Worm (Caenorhabditis elegans) whole organism, L4 larva: Measurements from ENCODE around the gene C38C6.3.

Source experiments
- F26F4.8 ChIP-seq: fragments of 200-800 bp; sonication (Bioruptor generic); conservative IDR thresholded peaks from 2 replicates; pipeline ENCODE4 v1.3.6; 2022; ENCODE audit warnings: missing genetic modification characterization, missing compliant biosample characterization
- F49E8.2 ChIP-seq: sonication (generic microtip); optimal IDR thresholded peaks from 2 replicates; lab custom pipeline; 2016; ENCODE audit warnings: missing compliant biosample characterization, mild to moderate bottlenecking, missing genetic modification characterization, borderline replicate concordance
- T20F7.1 ChIP-seq: fragments of 200-800 bp; sonication (Bioruptor generic); optimal IDR thresholded peaks from 2 replicates; lab custom pipeline; 2018; ENCODE audit warnings: mild to moderate bottlenecking, missing genetic modification characterization, missing compliant biosample characterization
- Y5F2A.4 ChIP-seq: fragments of 200-800 bp; sonication (Bioruptor generic); optimal IDR thresholded peaks from 2 replicates; lab custom pipeline; 2018; ENCODE audit warnings: mild to moderate bottlenecking, missing genetic modification characterization, missing compliant biosample characterization
- Y75B8A.6 ChIP-seq: fragments of 200-800 bp; sonication (Bioruptor generic); IDR thresholded peaks from 2 replicates; pipeline ENCODE4 v1.3.6; 2022; ENCODE audit warnings: missing genetic modification reagents, missing genetic modification characterization, missing compliant biosample characterization
- ZK337.2 ChIP-seq: fragments of 200-800 bp; sonication (Bioruptor generic); IDR thresholded peaks from 2 replicates; pipeline ENCODE4 v1.3.6; 2022; ENCODE audit warnings: missing genetic modification reagents, missing genetic modification characterization, missing compliant biosample characterization
- aha-1 ChIP-seq: fragments of 150-350 bp; peaks from one replicate; lab custom pipeline; 2014; ENCODE audit warnings: missing biosample characterization, missing genetic modification characterization
- aly-2 ChIP-seq: sonication (generic microtip); optimal IDR thresholded peaks from 2 replicates; lab custom pipeline; 2018; ENCODE audit warnings: missing biosample characterization, missing genetic modification characterization
- ceh-32 ChIP-seq: sonication (generic microtip); optimal IDR thresholded peaks from 2 replicates; lab custom pipeline; 2016; ENCODE audit warnings: mild to moderate bottlenecking, missing genetic modification characterization, missing compliant biosample characterization; ENCODE audit not compliant: poor library complexity
- ceh-62 ChIP-seq: sonication (generic microtip); optimal IDR thresholded peaks from 2 replicates; lab custom pipeline; 2017; ENCODE audit warnings: missing biosample characterization, missing genetic modification characterization
- ctbp-1 ChIP-seq: fragments of 200-800 bp; sonication (Bioruptor generic); IDR thresholded peaks from 2 replicates; pipeline ENCODE4 v1.3.6; 2022; ENCODE audit warnings: missing genetic modification reagents, missing genetic modification characterization, missing compliant biosample characterization
- daf-12 ChIP-seq: fragments of 150-350 bp; optimal IDR thresholded peaks from 2 replicates; lab custom pipeline; 2014; ENCODE audit warnings: missing biosample characterization, missing genetic modification reagents, missing genetic modification characterization
- daf-19 ChIP-seq: fragments of 200-800 bp; sonication (Bioruptor generic); conservative IDR thresholded peaks from 2 replicates; pipeline ENCODE4 v1.3.6; 2022; ENCODE audit warnings: missing genetic modification characterization, missing compliant biosample characterization
- daf-8 ChIP-seq: fragments of 200-800 bp; sonication (Bioruptor generic); IDR thresholded peaks from 2 replicates; pipeline ENCODE4 v1.3.6; 2022; ENCODE audit warnings: missing genetic modification characterization, missing compliant biosample characterization
- egl-43 ChIP-seq: fragments of 200-800 bp; sonication (Bioruptor generic); IDR thresholded peaks from 2 replicates; pipeline ENCODE4 v1.3.6; 2022; ENCODE audit warnings: missing genetic modification reagents, missing genetic modification characterization, missing compliant biosample characterization
- hlh-11 ChIP-seq: fragments of 200-800 bp; sonication (Bioruptor generic); optimal IDR thresholded peaks from 2 replicates; lab custom pipeline; 2018; ENCODE audit warnings: mild to moderate bottlenecking, missing genetic modification characterization, missing compliant biosample characterization
- lin-1 ChIP-seq: fragments of 200-800 bp; sonication (Bioruptor generic); IDR thresholded peaks from 2 replicates; pipeline ENCODE4 v1.3.6; 2022; ENCODE audit warnings: missing genetic modification reagents, missing genetic modification characterization, missing compliant biosample characterization
- lin-29 ChIP-seq: fragments of 200-800 bp; sonication (Bioruptor generic); IDR thresholded peaks from 2 replicates; pipeline ENCODE4 v1.3.6; 2022; ENCODE audit warnings: missing genetic modification reagents, missing genetic modification characterization, missing compliant biosample characterization
- lin-39 ChIP-seq: fragments of 150-350 bp; optimal IDR thresholded peaks from 2 replicates; lab custom pipeline; 2014; ENCODE audit warnings: missing biosample characterization, missing genetic modification reagents, missing genetic modification characterization
- lir-3 ChIP-seq: sonication (generic microtip); optimal IDR thresholded peaks from 2 replicates; lab custom pipeline; 2016; ENCODE audit warnings: mild to moderate bottlenecking, missing genetic modification characterization, missing compliant biosample characterization
- madf-9 ChIP-seq: fragments of 200-800 bp; sonication (Bioruptor generic); conservative IDR thresholded peaks from 2 replicates; pipeline ENCODE4 v1.3.6; 2022; ENCODE audit warnings: missing genetic modification reagents, missing genetic modification characterization, missing compliant biosample characterization
- mep-1 ChIP-seq: fragments of 150-350 bp; sonication (generic microtip); optimal IDR thresholded peaks from 3 replicates; lab custom pipeline; 2014; ENCODE audit warnings: missing biosample characterization, missing genetic modification characterization
- mxl-3 ChIP-seq: fragments of 200-800 bp; sonication (Bioruptor generic); optimal IDR thresholded peaks from 2 replicates; lab custom pipeline; 2018; ENCODE audit warnings: mild to moderate bottlenecking, missing genetic modification characterization, missing compliant biosample characterization
- nhr-237 ChIP-seq: sonication (generic microtip); optimal IDR thresholded peaks from 2 replicates; lab custom pipeline; 2017; ENCODE audit warnings: missing biosample characterization, missing genetic modification characterization
- nhr-28 ChIP-seq: fragments of 150-350 bp; optimal IDR thresholded peaks from 2 replicates; lab custom pipeline; 2014; ENCODE audit warnings: missing biosample characterization, missing genetic modification characterization
- nhr-41 ChIP-seq: fragments of 200-800 bp; sonication (Bioruptor generic); IDR thresholded peaks from 2 replicates; pipeline ENCODE4 v1.3.6; 2022; ENCODE audit warnings: missing genetic modification reagents, missing genetic modification characterization, missing compliant biosample characterization
- nhr-76 ChIP-seq: fragments of 150-350 bp; optimal IDR thresholded peaks from 2 replicates; lab custom pipeline; 2014; ENCODE audit warnings: missing biosample characterization, missing genetic modification characterization
- php-3 ChIP-seq: fragments of 200-800 bp; sonication (Bioruptor generic); IDR thresholded peaks from 2 replicates; pipeline ENCODE4 v1.3.6; 2022; ENCODE audit warnings: missing genetic modification reagents, missing genetic modification characterization, missing compliant biosample characterization
- saeg-2 ChIP-seq: fragments of 200-800 bp; sonication (Bioruptor generic); IDR thresholded peaks from 2 replicates; pipeline ENCODE4 v1.3.6; 2022; ENCODE audit warnings: missing genetic modification reagents, missing genetic modification characterization, missing compliant biosample characterization
- skn-1 ChIP-seq: fragments of 150-350 bp; optimal IDR thresholded peaks from 2 replicates; lab custom pipeline; 2014; ENCODE audit warnings: missing biosample characterization, missing genetic modification characterization
- spr-1 ChIP-seq: sonication (generic microtip); optimal IDR thresholded peaks from 2 replicates; lab custom pipeline; 2016; ENCODE audit warnings: mild to moderate bottlenecking, missing genetic modification characterization, missing compliant biosample characterization
- spr-3 ChIP-seq: fragments of 200-800 bp; sonication (Bioruptor generic); optimal IDR thresholded peaks from 2 replicates; lab custom pipeline; 2018; ENCODE audit warnings: mild to moderate bottlenecking, missing genetic modification characterization, missing compliant biosample characterization
- tag-97 ChIP-seq: fragments of 200-800 bp; sonication (Bioruptor generic); IDR thresholded peaks from 2 replicates; pipeline ENCODE4 v1.3.6; 2022; ENCODE audit warnings: missing genetic modification characterization, missing compliant biosample characterization
- tra-1 ChIP-seq: fragments of 200-800 bp; sonication (Bioruptor generic); IDR thresholded peaks from 2 replicates; pipeline ENCODE4 v1.3.6; 2022; ENCODE audit warnings: missing genetic modification reagents, missing genetic modification characterization, missing compliant biosample characterization
- unc-62 ChIP-seq, 3 experiments: fragments of 150-350 bp in 1 of 3; sonication (generic microtip); optimal IDR thresholded peaks in 2 of 3; peaks in 1 of 3; 1 replicate in 1 of 3; 2 replicates in 2 of 3; lab custom pipeline; 2014 to 2017; ENCODE audit warnings: missing biosample characterization in 3 of 3, missing genetic modification characterization in 3 of 3, missing genetic modification reagents in 3 of 3, missing genotype in 1 of 3
- vab-7 ChIP-seq: fragments of 200-800 bp; sonication (Bioruptor generic); IDR thresholded peaks from 2 replicates; pipeline ENCODE4 v1.3.6; 2022; ENCODE audit warnings: missing genetic modification reagents, missing genetic modification characterization, missing compliant biosample characterization
- zfp-3 ChIP-seq: fragments of 200-800 bp; sonication (Bioruptor generic); conservative IDR thresholded peaks from 2 replicates; pipeline ENCODE4 v1.3.6; 2022; ENCODE audit warnings: missing genetic modification reagents, missing genetic modification characterization, missing compliant biosample characterization
- zip-2 ChIP-seq: fragments of 150-350 bp; optimal IDR thresholded peaks from 2 replicates; lab custom pipeline; 2014; ENCODE audit warnings: missing biosample characterization, missing genetic modification characterization
- ztf-11 ChIP-seq: fragments of 150-350 bp; optimal IDR thresholded peaks from 2 replicates; lab custom pipeline; 2014; ENCODE audit warnings: missing biosample characterization, missing genetic modification characterization

The C38C6.3 gene

ce11 chrII:14616927-14617326 is 16.0 kb upstream of the C38C6.3 start (continued):
- no peak for TF ChIP-seq nhr-76
- peak; percentile 14 for TF ChIP-seq spr-1
- peak; percentile 76; the same call in 1 of the 2 replicates for TF ChIP-seq daf-19 (GFP tag; lab: Robert Waterston, UW)
- TF ChIP-seq lir-3 (tag; lab: Kevin White, UChicago), result peak; percentile 42
- peak; percentile 60 for TF ChIP-seq Y5F2A.4 (GFP tag; lab: Kevin White, UChicago)
- no peak for TF ChIP-seq mep-1 (tag; lab: Kevin White, UChicago)
- peak; percentile 79 for TF ChIP-seq lin-1 (GFP tag; lab: Robert Waterston, UW)
- TF ChIP-seq T20F7.1, result no peak
- TF ChIP-seq ztf-11 (tag; lab: Kevin White, UChicago), result no peak
- no peak for TF ChIP-seq aha-1 (tag; lab: Kevin White, UChicago)
- TF ChIP-seq tra-1, result peak; percentile 85
- TF ChIP-seq daf-12 (tag; lab: Kevin White, UChicago), result no peak
- TF ChIP-seq zfp-3 (GFP tag; lab: Robert Waterston, UW), result peak; percentile 71; the same call in 1 of the 2 replicates
- no peak for TF ChIP-seq lin-29
- no peak for TF ChIP-seq zip-2

- TF ChIP-seq aha-1 (tag; lab: Kevin White, UChicago) (peak; percentile 97), nhr-41 (GFP tag; lab: Robert Waterston, UW) (no peak)
These were observed 14.8 kb upstream of the C38C6.3 start for ce11 chrII:14618158-14618557.

ce11 chrII:14618764-14619163 is 14.2 kb upstream of the C38C6.3 start:
- no peak for TF ChIP-seq ceh-62 (tag; lab: Kevin White, UChicago)
- no peak for TF ChIP-seq ctbp-1
- peak in 1 of 2 experiments; percentile 90 for TF ChIP-seq unc-62 (GFP tag; optimal IDR thresholded peaks at IDR 0.05 in 1 of 2; lab: Kevin White, UChicago)
- TF ChIP-seq unc-62 (tag; optimal IDR thresholded peaks at IDR 0.05; lab: Kevin White, UChicago), result no peak
- TF ChIP-seq spr-3 (GFP tag; lab: Kevin White, UChicago), result no peak
- TF ChIP-seq nhr-28 (tag; lab: Kevin White, UChicago), result peak; percentile 20
- TF ChIP-seq mxl-3 (GFP tag; lab: Kevin White, UChicago), result no peak
- TF ChIP-seq, all 104 proteins: peak for 2

- TF ChIP-seq tag-97 (no peak), hlh-11 (tag; lab: Kevin White, UChicago) (peak; percentile 10), ZK337.2 (GFP tag; lab: Robert Waterston, UW) (no peak), unc-62 (GFP tag; optimal IDR thresholded peaks at IDR 0.05 in 1 of 2; lab: Kevin White, UChicago) (peak in 1 of 2 experiments; percentile 4), unc-62 (tag; optimal IDR thresholded peaks at IDR 0.05; lab: Kevin White, UChicago) (no peak), Y75B8A.6 (GFP tag; lab: Robert Waterston, UW) (no peak)
These were observed 13.1 kb upstream of the C38C6.3 start for ce11 chrII:14619806-14620205.

- TF ChIP-seq aha-1 (tag; lab: Kevin White, UChicago) (peak; percentile 94), vab-7 (no peak)
These were observed 12.2 kb upstream of the C38C6.3 start for ce11 chrII:14620730-14621129.

ce11 chrII:14622758-14623157 is 10.2 kb upstream of the C38C6.3 start, which contains the start of gene mltn-10:
Gene mltn-10, plus strand, starts transcription at chrII:14623058.
- TF ChIP-seq php-3, result no peak
- TF ChIP-seq ceh-32 (tag; lab: Kevin White, UChicago), result no peak
- no peak for TF ChIP-seq daf-8
- TF ChIP-seq skn-1 (tag; lab: Kevin White, UChicago), result no peak
- TF ChIP-seq lir-3 (tag; lab: Kevin White, UChicago), result no peak
- no peak for TF ChIP-seq egl-43 (GFP tag; lab: Robert Waterston, UW)
- no peak for TF ChIP-seq F49E8.2 (tag; lab: Kevin White, UChicago)
- no peak for TF ChIP-seq saeg-2
- TF ChIP-seq lin-39 (tag; lab: Kevin White, UChicago), result no peak
- TF ChIP-seq aly-2, result no peak
- no peak for TF ChIP-seq madf-9
- TF ChIP-seq lin-29, result no peak
- TF ChIP-seq nhr-237 (tag; lab: Kevin White, UChicago), result no peak
- TF ChIP-seq F26F4.8 (GFP tag; lab: Robert Waterston, UW), result no peak
- TF ChIP-seq aha-1 (tag; lab: Kevin White, UChicago), result no peak
- no peak for TF ChIP-seq daf-12 (tag; lab: Kevin White, UChicago)
